Fruit fly (Drosophila melanogaster): Measurements from ENCODE around the gene Arl2.

Gene Arl2

dm6 chr3R:8324016-8324415 lies 16.9 kb upstream of the Arl2 start, which contains the start of gene CG7443:
Gene CG7443, plus strand, starts transcription at chr3R:8324316.
- TF ChIP-seq bsh (GFP tag; optimal IDR thresholded peaks at IDR 0.05) (no peak), CG11504 (tag; optimal IDR thresholded peaks at IDR 0.05) (no peak), unpg (GFP tag; optimal IDR thresholded peaks at IDR 0.05) (no peak), Hr78 (GFP tag; optimal IDR thresholded peaks at IDR 0.05) (no peak), sob (GFP tag; IDR thresholded peaks at IDR 0.05) (no peak)

dm6 chr3R:8326884-8327283 lies 14.0 kb upstream of the Arl2 start:
- no peak for TF ChIP-seq CG31224 (GFP tag; IDR thresholded peaks at IDR 0.05)
- no peak for TF ChIP-seq CG18619 (GFP tag; optimal IDR thresholded peaks at IDR 0.05)
- no peak for TF ChIP-seq gro (GFP tag; optimal IDR thresholded peaks at IDR 0.05)
- TF ChIP-seq CG1024 (GFP tag; IDR thresholded peaks at IDR 0.05) = no peak
- no peak for TF ChIP-seq CG18262 (tag; optimal IDR thresholded peaks at IDR 0.05)
- no peak for TF ChIP-seq p53 (GFP tag; optimal IDR thresholded peaks at IDR 0.05)
- no peak for TF ChIP-seq CG33557 (GFP tag; optimal IDR thresholded peaks at IDR 0.05)
- no peak for TF ChIP-seq eyg (GFP tag; optimal IDR thresholded peaks at IDR 0.05)
- no peak for TF ChIP-seq Trl (optimal IDR thresholded peaks at IDR 0.05)
- no peak for TF ChIP-seq Trl (GFP tag; optimal IDR thresholded peaks at IDR 0.05)
- TF ChIP-seq CG12942 (GFP tag; optimal IDR thresholded peaks at IDR 0.05) = no peak
- peak in 1 of 2 experiments; percentile 85 for TF ChIP-seq tll (GFP tag; optimal IDR thresholded peaks at IDR 0.05)
- TF ChIP-seq BtbVII (GFP tag; optimal IDR thresholded peaks at IDR 0.05) = no peak
- peak; percentile 57 for TF ChIP-seq fd102C (GFP tag; optimal IDR thresholded peaks at IDR 0.05)
- TF ChIP-seq CG14710 (tag; optimal IDR thresholded peaks at IDR 0.05) = no peak
- TF ChIP-seq PHDP (tag; optimal IDR thresholded peaks at IDR 0.05) = no peak
- peak; percentile 23 for TF ChIP-seq kni (GFP tag; optimal IDR thresholded peaks at IDR 0.05)
- TF ChIP-seq CG3847 (GFP tag; IDR thresholded peaks at IDR 0.05) = no peak
- no peak for TF ChIP-seq br (optimal IDR thresholded peaks at IDR 0.05)
- TF ChIP-seq CG9727 (GFP tag; optimal IDR thresholded peaks at IDR 0.05) = peak; percentile 20
- no peak for TF ChIP-seq CG13424 (tag; optimal IDR thresholded peaks at IDR 0.05)
- TF ChIP-seq so (GFP tag; IDR thresholded peaks at IDR 0.05) = no peak
- TF ChIP-seq CG15696 (tag; optimal IDR thresholded peaks at IDR 0.05) = peak; percentile 39
- TF ChIP-seq ro (GFP tag; IDR thresholded peaks at IDR 0.05) = no peak
- no peak for TF ChIP-seq rib (GFP tag; IDR thresholded peaks at IDR 0.05)
- TF ChIP-seq sens-2 (GFP tag; IDR thresholded peaks at IDR 0.05) = no peak
- TF ChIP-seq CG17361 (GFP tag; IDR thresholded peaks at IDR 0.05) = no peak
- peak; percentile 6 for TF ChIP-seq zen (tag; optimal IDR thresholded peaks at IDR 0.05)
- TF ChIP-seq ac (GFP tag; optimal IDR thresholded peaks at IDR 0.05) = peak; percentile 36
- TF ChIP-seq CG15269 (tag; optimal IDR thresholded peaks at IDR 0.05) = no peak
- no peak for TF ChIP-seq gsb (GFP tag; IDR thresholded peaks at IDR 0.05)
- TF ChIP-seq CG12071 (GFP tag; optimal IDR thresholded peaks at IDR 0.05) = no peak
- TF ChIP-seq CG11093 (GFP tag; IDR thresholded peaks at IDR 0.05) = no peak
- TF ChIP-seq Gsc (GFP tag; IDR thresholded peaks at IDR 0.05) = no peak
- no peak for TF ChIP-seq Hand (GFP tag; optimal IDR thresholded peaks at IDR 0.05)

Measured in whole organism, embryonic.